Worm (Caenorhabditis elegans): ENCODE data around the gene C17B7.14.

Gene C17B7.14

DNA sequence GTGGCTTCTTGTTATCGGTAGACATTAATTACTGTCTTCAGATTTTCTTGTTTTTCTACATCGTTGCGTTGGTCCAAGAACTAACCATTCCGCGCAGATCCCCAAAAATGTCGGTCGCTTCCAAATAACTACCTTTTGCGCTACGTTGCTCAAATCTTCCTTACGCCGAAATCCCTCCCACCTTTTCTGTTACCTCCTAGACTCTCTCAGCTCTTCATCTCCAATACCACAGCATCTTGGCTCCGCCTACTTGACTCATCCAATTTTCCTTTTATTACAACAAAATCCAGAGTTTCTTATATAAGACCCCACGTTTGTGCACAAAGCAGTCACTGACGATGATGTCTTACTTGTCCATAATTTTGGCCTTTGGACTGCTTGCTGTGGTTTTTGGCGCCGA, 32.6 kb upstream of the C17B7.14 start, which contains the start of gene C17B7.12:
Gene C17B7.12, plus strand, starts transcription at position 301 of the 400 bp plus-strand sequence.
- TF ChIP-seq C06A6.2 (GFP tag; conservative IDR thresholded peaks at IDR 0.05) = no peak
- no peak for TF ChIP-seq die-1 (tag; optimal IDR thresholded peaks at IDR 0.05)
- no peak for TF ChIP-seq sdz-38 (tag; optimal IDR thresholded peaks at IDR 0.05)
- TF ChIP-seq attf-5 (GFP tag; optimal IDR thresholded peaks at IDR 0.05) = no peak
- no peak for TF ChIP-seq hsf-1 (GFP tag; IDR thresholded peaks at IDR 0.05)
- no peak for TF ChIP-seq mel-28 (tag; optimal IDR thresholded peaks at IDR 0.05; ENCODE audit: borderline replicate concordance)

DNA sequence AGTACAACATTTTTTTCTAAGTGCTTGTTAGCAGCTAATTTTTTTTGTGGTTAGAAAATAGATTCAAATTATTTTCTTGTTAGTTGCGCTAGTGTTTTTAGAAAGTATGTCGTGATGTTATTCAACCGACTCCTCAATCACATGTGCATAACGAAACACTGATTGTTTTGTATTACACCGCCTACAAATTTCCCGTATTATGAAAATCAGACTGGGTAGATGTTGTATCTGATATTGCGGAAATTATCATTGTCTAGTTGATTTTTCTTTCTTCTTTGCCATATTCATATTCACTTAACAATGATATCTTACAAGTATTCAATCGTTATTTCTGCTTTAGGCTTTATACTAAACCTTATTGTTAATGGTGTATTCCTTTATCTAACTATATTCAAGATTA, 30.9 kb upstream of the C17B7.14 start, which contains the start of gene str-63:
Gene str-63, plus strand, starts transcription at position 301 of the 400 bp plus-strand sequence.
- no peak for TF ChIP-seq let-526 (GFP tag; IDR thresholded peaks at IDR 0.05)
- no peak for TF ChIP-seq rec-8 (tag; optimal IDR thresholded peaks at IDR 0.05)
- TF ChIP-seq nfyb-1 (GFP tag; IDR thresholded peaks at IDR 0.05) = no peak
- TF ChIP-seq F22D6.2 (tag; optimal IDR thresholded peaks at IDR 0.05) = no peak
- TF ChIP-seq B0035.1 (tag; optimal IDR thresholded peaks at IDR 0.05) = no peak
- TF ChIP-seq aptf-3 (GFP tag; IDR thresholded peaks at IDR 0.05) = no peak
- TF ChIP-seq dox-1 (GFP tag; IDR thresholded peaks at IDR 0.05) = no peak
- TF ChIP-seq hlh-26 (GFP tag; conservative IDR thresholded peaks at IDR 0.05) = no peak
- TF ChIP-seq madf-6 (GFP tag; IDR thresholded peaks at IDR 0.05) = no peak
- no peak for TF ChIP-seq T07F8.4 (tag; optimal IDR thresholded peaks at IDR 0.05)
- TF ChIP-seq let-607 (tag; optimal IDR thresholded peaks at IDR 0.05) = no peak
- TF ChIP-seq ztf-26 (tag; optimal IDR thresholded peaks at IDR 0.05) = no peak
- no peak for TF ChIP-seq F10E7.11 (tag; optimal IDR thresholded peaks at IDR 0.05)
- TF ChIP-seq lag-1 (GFP tag; IDR thresholded peaks at IDR 0.05) = no peak
- TF ChIP-seq him-1 (tag; optimal IDR thresholded peaks at IDR 0.05) = no peak
- TF ChIP-seq mel-28 (tag; optimal IDR thresholded peaks at IDR 0.05; ENCODE audit: borderline replicate concordance) = no peak
- TF ChIP-seq ztf-28 (GFP tag; IDR thresholded peaks at IDR 0.05) = no peak
- no peak for TF ChIP-seq lin-26 (GFP tag; IDR thresholded peaks at IDR 0.05)

DNA sequence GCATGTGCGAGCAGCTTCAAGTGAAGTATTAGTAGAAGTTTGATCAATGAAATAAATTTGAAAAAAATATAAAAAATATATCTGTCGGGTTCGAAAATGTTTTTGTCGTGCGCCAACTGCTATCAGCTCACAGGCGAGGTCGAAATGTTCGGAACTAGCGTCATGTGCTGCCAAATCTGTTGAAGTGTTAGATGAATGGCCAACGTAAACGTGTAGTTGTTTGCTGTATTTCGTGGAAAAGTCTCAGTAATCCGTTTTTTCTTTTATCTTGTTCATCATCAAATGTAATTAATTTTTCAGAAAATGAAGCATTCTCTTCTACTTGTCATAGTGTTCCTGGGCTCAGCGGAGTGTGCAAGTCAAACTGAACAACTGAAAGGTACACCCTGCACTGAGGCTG, 29.5 kb upstream of the C17B7.14 start, which contains the start of gene C17B7.15:
Gene C17B7.15, plus strand, starts transcription at position 301 of the 400 bp plus-strand sequence.
- TF ChIP-seq lin-35 (GFP tag; optimal IDR thresholded peaks at IDR 0.05) (no peak), ceh-40 (GFP tag; IDR thresholded peaks at IDR 0.05) (no peak), hsf-1 (GFP tag; IDR thresholded peaks at IDR 0.05) (no peak), ekl-4 (GFP tag; IDR thresholded peaks at IDR 0.05) (no peak), tbp1 (GFP tag; optimal IDR thresholded peaks at IDR 0.05) (no peak), B0019.2 (GFP tag; conservative IDR thresholded peaks at IDR 0.05) (no peak), snpc-1.3 (tag; optimal IDR thresholded peaks at IDR 0.05; ENCODE audit: insufficient read depth) (no peak), gei-17 (GFP tag; optimal IDR thresholded peaks at IDR 0.05) (no peak), hrde-1 (tag; optimal IDR thresholded peaks at IDR 0.05; ENCODE audit: borderline replicate concordance) (no peak), efl-1 (GFP tag; optimal IDR thresholded peaks at IDR 0.05) (no peak), nhr-179 (tag; optimal IDR thresholded peaks at IDR 0.05) (no peak), lin-26 (GFP tag; IDR thresholded peaks at IDR 0.05) (no peak), madf-3 (GFP tag; IDR thresholded peaks at IDR 0.05) (no peak), pha-4 (tag; optimal IDR thresholded peaks at IDR 0.05) (no peak), F33H1.4 (GFP tag; IDR thresholded peaks at IDR 0.05) (no peak), T26A5.8 (tag; optimal IDR thresholded peaks at IDR 0.05) (no peak), ceh-58 (GFP tag; IDR thresholded peaks at IDR 0.05) (no peak), F10E7.11 (tag; optimal IDR thresholded peaks at IDR 0.05) (no peak), B0261.1 (tag; optimal IDR thresholded peaks at IDR 0.05) (no peak)
